Fruit fly (Drosophila melanogaster): ENCODE results near the gene phol.

DNA sequence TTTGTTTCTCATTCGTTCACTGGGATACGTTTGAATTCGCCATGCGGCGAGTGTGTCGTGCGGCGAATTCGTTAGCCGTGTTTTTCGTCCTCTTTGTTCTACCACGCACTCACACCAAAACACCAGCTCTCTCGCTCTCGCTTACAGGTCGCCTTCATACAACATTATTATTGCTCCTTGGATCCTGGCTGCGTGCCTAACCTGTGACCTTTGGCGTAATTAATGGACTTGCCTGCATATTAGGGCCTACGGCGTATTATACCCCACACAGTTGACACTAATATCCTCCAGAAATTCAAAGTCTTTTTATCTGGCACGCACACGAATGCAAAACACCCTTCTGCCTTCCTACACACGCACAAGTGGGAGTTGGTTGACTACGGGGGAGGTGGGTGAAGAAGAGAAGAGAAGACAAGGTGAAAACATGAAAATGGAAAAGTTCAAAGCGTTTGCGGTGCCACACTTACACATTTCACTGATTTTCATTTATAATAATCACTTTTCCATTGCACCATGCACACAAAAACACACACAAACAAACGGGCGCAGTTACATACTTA lies 46.0 kb downstream of the phol start:
- TF ChIP-seq dac (GFP tag; optimal IDR thresholded peaks at IDR 0.05) (no peak), OdsH (GFP tag; optimal IDR thresholded peaks at IDR 0.05) (no peak)

Data from whole organism, prepupa.